Fruit fly (Drosophila melanogaster) S2 (cell line): ENCODE data around the gene CG9288.

Experiments used
- CG8478 ChIP-seq: fragments of >200 bp; optimal IDR thresholded peaks from 2 replicates; lab custom pipeline; 2018
- CTCF ChIP-seq, 2 experiments: fragments of >200 bp; optimal IDR thresholded peaks; 2 replicates each; lab custom pipeline; 2018

dm6 chr3R:13815022-13815440 lies 35.6 kb downstream of the CG9288 start:
- TF ChIP-seq CTCF (optimal IDR thresholded peaks at IDR 0.05; lab: Kevin White, UChicago), result no peak
- TF ChIP-seq CG8478, result no peak
